Worm (Caenorhabditis elegans): ENCODE measurements around the gene ZC204.12.
"Not testable (repeated sequence)": the region's sequence is repeated elsewhere in the genome, so short reads cannot be mapped to it uniquely, and the experiment has no call there.

The ZC204.12 gene

DNA sequence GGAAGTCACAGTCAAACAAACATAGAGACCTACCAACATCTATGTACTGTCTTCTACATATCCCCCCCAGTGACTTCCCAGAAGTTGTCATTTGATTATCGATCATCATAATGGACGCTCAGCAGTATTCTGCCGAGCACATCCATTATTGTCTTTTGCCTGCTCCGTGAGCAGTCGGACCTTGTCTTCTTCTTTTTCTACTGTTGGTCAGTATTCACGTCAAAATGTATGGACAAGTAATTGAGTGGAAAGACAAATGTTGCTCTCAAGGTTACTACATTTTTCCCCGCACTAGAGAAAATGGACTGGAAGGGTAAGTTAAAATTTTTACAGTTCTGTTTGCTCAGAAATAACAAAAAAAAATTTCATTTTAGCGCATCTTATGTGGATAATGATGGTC, 2.2 kb downstream of the ZC204.12 start, which contains the start of gene btb-12:
btb-12 (plus strand) TSS at position 301 of the 400 bp plus-strand sequence.
- TF ChIP-seq flt-1 (GFP tag; IDR thresholded peaks at IDR 0.05) = no peak
- no peak for TF ChIP-seq med-1 (GFP tag; optimal IDR thresholded peaks at IDR 0.05; ENCODE audit: insufficient read depth)
- no peak for TF ChIP-seq klf-2 (GFP tag; conservative IDR thresholded peaks at IDR 0.05)
- no peak for TF ChIP-seq T22C8.4 (GFP tag; IDR thresholded peaks at IDR 0.05)
- TF ChIP-seq ztf-29 (GFP tag; IDR thresholded peaks at IDR 0.05) = no peak
- no peak for TF ChIP-seq tab-1 (GFP tag; IDR thresholded peaks at IDR 0.05)
- TF ChIP-seq cog-1 (tag; optimal IDR thresholded peaks at IDR 0.05) = no peak
- TF ChIP-seq ref-1 (GFP tag; conservative IDR thresholded peaks at IDR 0.05) = no peak
- no peak for TF ChIP-seq ztf-23 (GFP tag; IDR thresholded peaks at IDR 0.05)

DNA sequence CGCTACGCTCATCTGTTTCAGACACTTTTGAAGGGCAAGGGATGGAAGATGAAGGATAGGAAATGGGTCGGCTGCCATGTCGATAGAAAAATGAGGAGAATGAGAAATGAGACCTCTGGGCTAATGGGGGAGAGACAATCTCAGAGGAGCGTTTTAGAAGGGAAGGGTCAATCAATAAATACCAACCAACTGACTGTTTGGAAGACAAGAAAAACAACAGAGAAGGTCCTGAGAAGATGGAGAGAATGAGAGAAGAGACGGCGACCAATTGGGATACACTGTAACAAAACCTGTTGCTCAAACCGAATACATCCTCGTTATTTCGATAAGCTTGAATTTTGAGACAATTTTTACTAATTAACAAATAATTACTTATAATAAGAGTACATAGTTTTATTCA, 3.7 kb downstream of the ZC204.12 start, which contains the start of gene fbxb-15:
fbxb-15 (minus strand) TSS at position 101 of the 400 bp plus-strand sequence.
- TF ChIP-seq T22C8.4 (GFP tag; IDR thresholded peaks at IDR 0.05) = no peak
- no peak for TF ChIP-seq klf-2 (GFP tag; conservative IDR thresholded peaks at IDR 0.05)
- TF ChIP-seq flt-1 (GFP tag; IDR thresholded peaks at IDR 0.05) = no peak
- TF ChIP-seq ztf-23 (GFP tag; IDR thresholded peaks at IDR 0.05) = no peak
- TF ChIP-seq ztf-29 (GFP tag; IDR thresholded peaks at IDR 0.05) = no peak
- no peak for TF ChIP-seq med-1 (GFP tag; optimal IDR thresholded peaks at IDR 0.05; ENCODE audit: insufficient read depth)

DNA sequence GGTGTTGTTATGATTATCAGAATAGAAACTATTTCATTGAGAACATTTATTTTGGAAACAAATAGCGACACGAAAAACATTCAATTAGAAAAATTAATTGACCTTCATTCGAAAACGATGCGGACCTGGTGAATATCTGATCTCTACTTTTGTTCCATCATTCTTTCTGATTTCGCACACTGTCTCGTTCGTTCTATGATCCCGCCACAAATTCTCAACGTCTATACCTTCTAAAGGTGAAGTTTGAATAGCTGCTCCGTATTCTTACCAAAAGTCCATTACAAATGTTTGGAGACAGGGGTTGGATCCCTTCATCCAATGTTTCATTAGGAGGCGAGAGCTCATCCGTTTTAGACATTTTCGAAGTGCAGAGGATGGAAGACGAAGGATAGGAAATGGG, 5.3 kb downstream of the ZC204.12 start, which contains the start of gene fbxb-16:
fbxb-16 (minus strand) TSS at position 101 of the 400 bp plus-strand sequence.
- TF ChIP-seq ztf-23 (GFP tag; IDR thresholded peaks at IDR 0.05) (no peak), ztf-29 (GFP tag; IDR thresholded peaks at IDR 0.05) (no peak), T22C8.4 (GFP tag; IDR thresholded peaks at IDR 0.05) (no peak), tab-1 (GFP tag; IDR thresholded peaks at IDR 0.05) (no peak), klf-2 (GFP tag; conservative IDR thresholded peaks at IDR 0.05) (no peak), cog-1 (tag; optimal IDR thresholded peaks at IDR 0.05) (no peak), med-1 (GFP tag; optimal IDR thresholded peaks at IDR 0.05; ENCODE audit: insufficient read depth) (no peak)

DNA sequence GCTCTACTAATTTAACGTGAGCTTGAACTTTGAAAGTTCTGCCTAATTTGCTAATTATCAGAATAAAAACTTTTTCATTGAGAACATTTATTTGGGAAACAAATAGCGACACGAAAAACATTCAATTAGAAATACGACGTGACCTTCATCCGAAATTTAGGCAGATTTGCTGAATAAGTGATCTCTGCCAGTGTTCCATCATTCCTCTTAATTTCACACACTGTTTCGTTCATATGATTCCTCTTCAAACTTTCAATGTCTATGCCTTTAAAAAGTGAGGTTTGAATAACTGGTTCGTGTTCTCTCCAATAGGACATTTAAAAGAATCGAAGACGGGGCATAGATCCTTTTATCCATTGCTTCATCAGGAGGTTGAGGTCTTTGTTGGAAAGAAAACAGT, 6.6 kb downstream of the ZC204.12 start, which contains the start of gene fbxb-20:
fbxb-20 (minus strand) TSS at position 101 of the 400 bp plus-strand sequence.
- TF ChIP-seq ztf-23 (GFP tag; IDR thresholded peaks at IDR 0.05) (no peak), klf-2 (GFP tag; conservative IDR thresholded peaks at IDR 0.05) (no peak), ref-1 (GFP tag; conservative IDR thresholded peaks at IDR 0.05) (no peak), med-1 (GFP tag; optimal IDR thresholded peaks at IDR 0.05; ENCODE audit: insufficient read depth) (no peak), flt-1 (GFP tag; IDR thresholded peaks at IDR 0.05) (no peak), ztf-29 (GFP tag; IDR thresholded peaks at IDR 0.05) (no peak), cog-1 (tag; optimal IDR thresholded peaks at IDR 0.05) (no peak), T22C8.4 (GFP tag; IDR thresholded peaks at IDR 0.05) (no peak), tab-1 (GFP tag; IDR thresholded peaks at IDR 0.05) (no peak)

DNA sequence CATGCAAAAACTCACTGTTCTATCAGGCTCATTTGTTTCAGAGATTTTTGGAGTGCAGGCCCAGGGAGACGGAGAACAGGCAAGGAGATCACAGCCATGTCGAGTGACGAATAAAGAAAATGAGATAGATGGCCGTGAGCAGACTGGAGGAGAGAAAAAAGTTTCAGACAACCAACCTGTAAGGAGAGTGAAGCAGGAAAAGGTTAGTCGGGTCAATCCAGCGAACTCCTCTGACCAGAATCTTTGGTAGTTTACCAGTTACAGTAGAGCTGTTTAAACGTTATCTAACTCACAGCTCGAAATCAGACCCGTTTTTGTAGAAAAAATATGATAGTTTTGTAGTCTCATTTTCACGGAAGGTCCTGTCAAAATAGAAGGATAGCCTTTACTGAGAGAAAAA, 8.3 kb downstream of the ZC204.12 start, which contains the start of gene fbxb-21:
fbxb-21 (minus strand) TSS at position 101 of the 400 bp plus-strand sequence.
- TF ChIP-seq T22C8.4 (GFP tag; IDR thresholded peaks at IDR 0.05) = no peak

DNA sequence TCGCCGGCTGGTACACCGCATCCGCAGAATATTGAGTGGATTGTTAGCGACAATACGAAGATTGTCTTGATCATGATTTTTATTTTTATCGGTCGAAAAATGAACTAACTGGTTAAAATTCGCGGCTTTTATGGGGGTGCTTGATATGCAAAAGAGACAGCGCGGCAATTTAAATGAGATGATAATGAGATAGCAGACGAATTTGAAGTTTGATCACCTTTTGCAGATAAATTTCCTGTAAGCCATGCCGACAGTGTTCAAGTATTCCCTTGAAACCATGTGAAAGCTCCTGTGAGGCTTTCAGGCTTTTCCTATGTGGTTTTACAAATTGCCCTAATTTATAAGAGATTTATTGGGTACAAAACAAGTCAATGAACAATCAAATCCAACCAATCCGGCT, 10.9 kb downstream of the ZC204.12 start, which contains the start of gene ZC204.17:
ZC204.17 (minus strand) TSS at position 101 of the 400 bp plus-strand sequence.
- TF ChIP-seq flt-1 (GFP tag; IDR thresholded peaks at IDR 0.05) (no peak), cog-1 (tag; optimal IDR thresholded peaks at IDR 0.05) (no peak), ref-1 (GFP tag; conservative IDR thresholded peaks at IDR 0.05) (no peak), T22C8.4 (GFP tag; IDR thresholded peaks at IDR 0.05) (no peak), ztf-29 (GFP tag; IDR thresholded peaks at IDR 0.05) (no peak), med-1 (GFP tag; optimal IDR thresholded peaks at IDR 0.05; ENCODE audit: insufficient read depth) (no peak), ztf-23 (GFP tag; IDR thresholded peaks at IDR 0.05) (no peak), klf-2 (GFP tag; conservative IDR thresholded peaks at IDR 0.05) (no peak), tab-1 (GFP tag; IDR thresholded peaks at IDR 0.05) (no peak)

DNA sequence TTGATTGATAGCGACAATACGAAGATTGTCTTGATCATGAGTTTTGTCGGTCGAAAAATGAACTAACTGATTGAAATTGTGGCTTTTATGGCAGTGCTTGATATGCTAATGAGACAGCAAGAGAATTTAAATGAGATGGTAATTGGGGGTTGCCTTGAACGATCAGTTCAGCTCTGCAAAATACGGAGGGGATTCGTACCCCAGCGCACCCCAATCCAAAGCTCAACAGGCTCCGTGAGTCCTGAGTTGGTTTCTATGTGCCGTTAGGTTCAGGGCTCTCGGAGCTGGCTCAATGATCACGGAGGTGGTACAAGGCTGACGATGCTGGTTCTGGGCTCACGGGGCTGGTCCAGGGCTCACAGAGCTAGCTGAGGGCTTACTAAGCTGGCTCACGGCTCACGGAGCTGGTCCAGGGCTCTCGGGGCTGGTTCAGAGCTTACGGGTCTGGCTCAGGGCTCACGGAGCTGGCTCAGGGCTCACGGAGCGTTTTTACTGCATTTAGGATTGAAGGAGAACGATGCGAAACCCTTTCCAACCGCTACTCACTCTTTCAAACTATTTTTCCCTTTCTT, 12.2 kb downstream of the ZC204.12 start, which contains the start of gene ZC204.6:
ZC204.6 (minus strand) TSS at position 51 of the 572 bp plus-strand sequence.
- TF ChIP-seq T22C8.4 (GFP tag; IDR thresholded peaks at IDR 0.05) (no peak), tab-1 (GFP tag; IDR thresholded peaks at IDR 0.05) (no peak), flt-1 (GFP tag; IDR thresholded peaks at IDR 0.05) (no peak), klf-2 (GFP tag; conservative IDR thresholded peaks at IDR 0.05) (no peak), ref-1 (GFP tag; conservative IDR thresholded peaks at IDR 0.05) (no peak), ztf-29 (GFP tag; IDR thresholded peaks at IDR 0.05) (no peak)

DNA sequence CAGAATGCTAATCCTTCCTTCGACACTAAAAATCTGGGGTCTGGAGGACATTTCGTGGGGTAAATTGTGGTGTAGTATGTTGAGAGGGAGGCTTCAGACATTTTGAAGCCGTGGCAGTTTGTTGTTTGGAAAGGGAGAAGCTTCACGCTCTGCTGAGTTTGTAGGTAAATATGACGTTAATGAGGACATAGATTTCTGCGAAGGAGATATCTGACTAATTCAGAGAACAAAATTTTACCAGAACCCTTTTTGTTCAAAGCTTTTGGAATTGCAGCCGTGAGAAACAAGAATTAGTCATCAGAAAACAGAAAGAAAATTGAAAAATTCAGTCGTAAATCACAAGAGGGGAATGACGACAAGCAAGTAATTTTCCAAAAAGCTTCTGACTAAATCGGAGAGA, 16.6 kb downstream of the ZC204.12 start, which contains the start of gene srh-72:
srh-72 (minus strand) TSS at position 101 of the 400 bp plus-strand sequence.
- TF ChIP-seq med-1 (GFP tag; optimal IDR thresholded peaks at IDR 0.05; ENCODE audit: insufficient read depth) (no peak), ztf-23 (GFP tag; IDR thresholded peaks at IDR 0.05) (no peak), T22C8.4 (GFP tag; IDR thresholded peaks at IDR 0.05) (no peak), tab-1 (GFP tag; IDR thresholded peaks at IDR 0.05) (no peak), cog-1 (tag; optimal IDR thresholded peaks at IDR 0.05) (no peak), ref-1 (GFP tag; conservative IDR thresholded peaks at IDR 0.05) (no peak), ztf-29 (GFP tag; IDR thresholded peaks at IDR 0.05) (no peak), klf-2 (GFP tag; conservative IDR thresholded peaks at IDR 0.05) (no peak), flt-1 (GFP tag; IDR thresholded peaks at IDR 0.05) (no peak)

DNA sequence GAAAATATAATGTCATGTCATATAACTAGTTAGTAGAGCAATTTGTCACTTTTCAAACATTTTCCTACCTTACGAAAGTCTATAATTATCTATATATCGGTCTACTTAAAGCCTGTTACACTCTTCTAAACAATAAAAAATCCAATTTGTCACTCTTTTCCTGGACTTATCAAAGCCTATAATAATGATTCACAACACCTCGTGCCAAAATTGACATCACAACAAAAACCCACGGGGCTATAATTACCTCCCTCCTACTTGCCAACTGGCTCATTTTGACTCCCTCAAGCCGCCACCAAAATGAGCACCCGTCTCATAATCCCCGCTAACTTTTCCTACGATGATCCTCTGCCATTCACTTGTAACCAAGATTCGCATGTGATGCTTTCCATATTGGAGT, 20.7 kb downstream of the ZC204.12 start, which contains the start of gene srg-20:
srg-20 (plus strand) TSS at position 301 of the 400 bp plus-strand sequence.
- not testable (repeated sequence) for TF ChIP-seq ztf-23 (GFP tag; IDR thresholded peaks at IDR 0.05); ztf-29 (GFP tag; IDR thresholded peaks at IDR 0.05); cog-1 (tag; optimal IDR thresholded peaks at IDR 0.05)

DNA sequence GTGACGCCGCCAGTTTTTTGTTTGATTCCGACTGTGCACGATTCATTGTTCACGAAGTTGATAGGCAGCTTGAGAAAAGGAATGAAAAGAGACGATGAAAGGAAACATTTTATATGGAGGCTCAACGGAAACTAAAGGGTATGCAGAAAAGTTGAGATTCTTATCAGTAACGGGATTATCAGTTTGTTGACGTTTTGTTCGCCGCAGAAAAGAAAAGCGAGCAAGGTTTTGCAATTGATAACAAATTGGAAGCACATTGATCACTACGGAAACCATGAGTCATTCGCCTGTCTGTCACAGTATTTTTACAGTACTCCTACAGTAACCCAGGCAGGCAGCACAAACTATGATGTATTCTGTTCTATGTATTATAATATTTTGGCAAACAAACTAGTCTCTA, 21.1 kb downstream of the ZC204.12 start:
- TF ChIP-seq cog-1 (tag; optimal IDR thresholded peaks at IDR 0.05) (no peak), T22C8.4 (GFP tag; IDR thresholded peaks at IDR 0.05) (no peak), ref-1 (GFP tag; conservative IDR thresholded peaks at IDR 0.05) (no peak), flt-1 (GFP tag; IDR thresholded peaks at IDR 0.05) (no peak), klf-2 (GFP tag; conservative IDR thresholded peaks at IDR 0.05) (no peak), ztf-23 (GFP tag; IDR thresholded peaks at IDR 0.05) (no peak), tab-1 (GFP tag; IDR thresholded peaks at IDR 0.05) (no peak), ztf-29 (GFP tag; IDR thresholded peaks at IDR 0.05) (no peak)
